Worm (Caenorhabditis elegans): ENCODE results near the gene hhat-2.

hhat-2 gene

ce11 chrIV:14822267-14822666 lies 6.7 kb downstream of the hhat-2 start:
- TF ChIP-seq ztf-11 (tag; optimal IDR thresholded peaks at IDR 0.05) (no peak), nhr-71 (tag; optimal IDR thresholded peaks at IDR 0.05) (peak; percentile 38), aly-2 (tag; optimal IDR thresholded peaks at IDR 0.05) (peak; percentile 95), efl-1 (optimal IDR thresholded peaks at IDR 0.05) (peak in 1 of 2 experiments; percentile 3), efl-1 (GFP tag; optimal IDR thresholded peaks at IDR 0.05 in 1 of 2) (no peak), lsy-2 (tag; optimal IDR thresholded peaks at IDR 0.05) (peak; percentile 18 to 25), swsn-7 (tag; optimal IDR thresholded peaks at IDR 0.05) (peak; percentile 10), pqm-1 (tag; optimal IDR thresholded peaks at IDR 0.05) (no peak), nhr-90 (tag; optimal IDR thresholded peaks at IDR 0.05; ENCODE audit: poor library complexity) (peak; percentile 45), nhr-85 (tag) (peak; percentile 13), Y116A8C.19 (tag; optimal IDR thresholded peaks at IDR 0.05; ENCODE audit: borderline replicate concordance) (no peak), nhr-11 (tag; optimal IDR thresholded peaks at IDR 0.05) (no peak), fkh-8 (tag; optimal IDR thresholded peaks at IDR 0.05) (no peak), mef-2 (tag; optimal IDR thresholded peaks at IDR 0.05) (no peak), lin-13 (GFP tag; optimal IDR thresholded peaks at IDR 0.05) (no peak), grh-1 (GFP tag; IDR thresholded peaks at IDR 0.05) (no peak; the same call in 1 of the 2 replicates), unc-130 (tag; optimal IDR thresholded peaks at IDR 0.05) (no peak), ama-1 (optimal IDR thresholded peaks at IDR 0.05) (peak; percentile 38), elt-3 (tag; optimal IDR thresholded peaks at IDR 0.05) (peak in 1 of 6 experiments; percentile 2), fos-1 (tag; optimal IDR thresholded peaks at IDR 0.05) (no peak), blmp-1 (tag; optimal IDR thresholded peaks at IDR 0.05) (no peak), ztf-4 (tag; optimal IDR thresholded peaks at IDR 0.05) (peak; percentile 37)

- TF ChIP-seq vab-15 (tag; optimal IDR thresholded peaks at IDR 0.05): no peak
- TF ChIP-seq ztf-4 (tag; optimal IDR thresholded peaks at IDR 0.05): no peak
- no peak for TF ChIP-seq ceh-88 (GFP tag; IDR thresholded peaks at IDR 0.05)
- TF ChIP-seq lin-15B (tag; optimal IDR thresholded peaks at IDR 0.05): no peak
- no peak for TF ChIP-seq pqm-1 (tag; optimal IDR thresholded peaks at IDR 0.05)
- no peak for TF ChIP-seq isw-1 (GFP tag; IDR thresholded peaks at IDR 0.05)
- TF ChIP-seq nhr-90 (tag; optimal IDR thresholded peaks at IDR 0.05; ENCODE audit: poor library complexity): no peak
- no peak for TF ChIP-seq nhr-85 (tag)
- TF ChIP-seq nhr-11 (tag; optimal IDR thresholded peaks at IDR 0.05): no peak
- TF ChIP-seq nhr-19 (GFP tag; conservative IDR thresholded peaks at IDR 0.05): no peak
Measured at ce11 chrIV:14816288-14816687, 12.6 kb downstream of the hhat-2 start, which contains the start of gene Y57G11C.46. Gene Y57G11C.46, minus strand, starts transcription at chrIV:14816388.

ce11 chrIV:14806903-14807302 lies 22.0 kb downstream of the hhat-2 start, which contains the start of gene oig-5:
Gene oig-5, plus strand, starts transcription at chrIV:14807203.
- TF ChIP-seq skn-1 (tag; optimal IDR thresholded peaks at IDR 0.05): no peak
- no peak for TF ChIP-seq egl-27 (tag; optimal IDR thresholded peaks at IDR 0.05)
- no peak for TF ChIP-seq C34B4.2 (tag; optimal IDR thresholded peaks at IDR 0.05)
- peak; percentile 5 for TF ChIP-seq ceh-8 (GFP tag; optimal IDR thresholded peaks at IDR 0.05)
- no peak for TF ChIP-seq unc-130 (tag; optimal IDR thresholded peaks at IDR 0.05)
- TF ChIP-seq nhr-76 (tag; optimal IDR thresholded peaks at IDR 0.05): no peak
- TF ChIP-seq F16B12.6 (tag; optimal IDR thresholded peaks at IDR 0.05): no peak
- TF ChIP-seq sup-37 (GFP tag; optimal IDR thresholded peaks at IDR 0.05): no peak
- no peak for TF ChIP-seq Y116A8C.19 (tag; optimal IDR thresholded peaks at IDR 0.05; ENCODE audit: borderline replicate concordance)
- TF ChIP-seq lin-14 (GFP tag; optimal IDR thresholded peaks at IDR 0.05): no peak
- no peak for TF ChIP-seq C16A3.4 (tag; optimal IDR thresholded peaks at IDR 0.05)
- no peak for TF ChIP-seq aha-1 (tag; optimal IDR thresholded peaks at IDR 0.05)
- no peak for TF ChIP-seq lin-13 (GFP tag; optimal IDR thresholded peaks at IDR 0.05)
- TF ChIP-seq mef-2 (tag; optimal IDR thresholded peaks at IDR 0.05): no peak
- TF ChIP-seq mab-9 (GFP tag; IDR thresholded peaks at IDR 0.05): 0 out of 2 replicates have a peak, but pooled peaks have one; percentile 7
- TF ChIP-seq nhr-84 (tag; optimal IDR thresholded peaks at IDR 0.05): no peak
- TF ChIP-seq snpc-4 (tag; optimal IDR thresholded peaks at IDR 0.05): no peak
